Worm (Caenorhabditis elegans): ENCODE measurements around the gene nsun-1.
A peak's percentile ranks its signal among the peaks of the same experiment; 100 is the strongest.

- no peak for TF ChIP-seq ztf-23 (GFP tag; IDR thresholded peaks at IDR 0.05)
- no peak for TF ChIP-seq cog-1 (tag; optimal IDR thresholded peaks at IDR 0.05)
- TF ChIP-seq ztf-29 (GFP tag; IDR thresholded peaks at IDR 0.05), result no peak
- no peak for TF ChIP-seq klf-2 (GFP tag; conservative IDR thresholded peaks at IDR 0.05)
- 0 out of 2 replicates have a peak, but pooled peaks have one; percentile 35 for TF ChIP-seq flt-1 (GFP tag; IDR thresholded peaks at IDR 0.05)
- no peak for TF ChIP-seq ref-1 (GFP tag; conservative IDR thresholded peaks at IDR 0.05)
- TF ChIP-seq T22C8.4 (GFP tag; IDR thresholded peaks at IDR 0.05), result no peak
These were observed 30.3 kb upstream of the nsun-1 start for ce11 chrII:506069-506468.
